Worm (Caenorhabditis elegans) whole organism, mixed stage, embryonic: ENCODE data around the gene srh-92.

Source experiments
- M03D4.4 ChIP-seq: sonication (generic microtip); optimal IDR thresholded peaks from 2 replicates; lab custom pipeline; 2017; ENCODE audit warnings: mild to moderate bottlenecking, missing genetic modification characterization, missing compliant biosample characterization
- blmp-1 ChIP-seq: fragments of 150-350 bp; optimal IDR thresholded peaks from 2 replicates; lab custom pipeline; 2014; ENCODE audit warnings: missing biosample characterization, missing genetic modification characterization
- ceh-39 ChIP-seq: fragments of 150-350 bp; optimal IDR thresholded peaks from 2 replicates; lab custom pipeline; 2014; ENCODE audit warnings: missing biosample characterization, missing genetic modification characterization
- ceh-43 ChIP-seq: fragments of 200-800 bp; sonication (Bioruptor generic); optimal IDR thresholded peaks from 2 replicates; lab custom pipeline; 2018; ENCODE audit warnings: mild to moderate bottlenecking, missing genetic modification characterization, moderate library complexity, missing compliant biosample characterization
- ceh-83 ChIP-seq: fragments of 200-800 bp; sonication (Bioruptor generic); optimal IDR thresholded peaks from 2 replicates; lab custom pipeline; 2018; ENCODE audit warnings: mild to moderate bottlenecking, missing genetic modification characterization, missing compliant biosample characterization
- elt-1 ChIP-seq: sonication (generic microtip); optimal IDR thresholded peaks from 2 replicates; lab custom pipeline; 2017; ENCODE audit warnings: missing genetic modification characterization, mild to moderate bottlenecking, missing compliant biosample characterization, antibody characterized with exemption, moderate library complexity, borderline replicate concordance; ENCODE audit not compliant: insufficient read depth
- flh-1 ChIP-seq: fragments of 200-800 bp; sonication (Bioruptor generic); optimal IDR thresholded peaks from 2 replicates; lab custom pipeline; 2018; ENCODE audit warnings: mild to moderate bottlenecking, missing genetic modification characterization, moderate library complexity, missing compliant biosample characterization
- hlh-1 ChIP-seq: fragments of 150-350 bp; optimal IDR thresholded peaks from 2 replicates; lab custom pipeline; 2014; ENCODE audit warnings: missing biosample characterization, missing genetic modification reagents, missing genetic modification characterization
- lin-13 ChIP-seq: fragments of 150-350 bp; optimal IDR thresholded peaks from 2 replicates; lab custom pipeline; 2014; ENCODE audit warnings: missing biosample characterization, missing genetic modification characterization
- lin-32 ChIP-seq: fragments of 200-800 bp; sonication (Bioruptor generic); optimal IDR thresholded peaks from 2 replicates; lab custom pipeline; 2018; ENCODE audit warnings: mild to moderate bottlenecking, missing genetic modification characterization, missing compliant biosample characterization
- lsy-2 ChIP-seq: fragments of 150-350 bp; optimal IDR thresholded peaks from 2 replicates; lab custom pipeline; 2014; ENCODE audit warnings: missing biosample characterization, missing genetic modification characterization
- mab-5 ChIP-seq: fragments of 150-350 bp; optimal IDR thresholded peaks from 2 replicates; lab custom pipeline; 2014; ENCODE audit warnings: missing biosample characterization, missing genetic modification characterization
- mep-1 ChIP-seq: fragments of 150-350 bp; optimal IDR thresholded peaks from 2 replicates; lab custom pipeline; 2017; ENCODE audit warnings: missing biosample characterization, missing genetic modification reagents, missing genetic modification characterization, inconsistent platforms
- mls-2 ChIP-seq: sonication (generic microtip); optimal IDR thresholded peaks from 2 replicates; lab custom pipeline; 2016; ENCODE audit warnings: mild to moderate bottlenecking, missing genetic modification characterization, moderate library complexity, missing compliant biosample characterization
- nhr-12 ChIP-seq: fragments of 150-350 bp; optimal IDR thresholded peaks from 2 replicates; lab custom pipeline; 2014; ENCODE audit warnings: missing biosample characterization, missing genetic modification characterization
- nhr-237 ChIP-seq: fragments of 150-350 bp; optimal IDR thresholded peaks from 2 replicates; lab custom pipeline; 2014; ENCODE audit warnings: missing biosample characterization, missing genetic modification characterization
- nhr-28 ChIP-seq: fragments of 150-350 bp; optimal IDR thresholded peaks from 2 replicates; lab custom pipeline; 2014; ENCODE audit warnings: missing biosample characterization, missing genetic modification characterization
- nhr-76 ChIP-seq: sonication (generic microtip); optimal IDR thresholded peaks from 2 replicates; lab custom pipeline; 2017; ENCODE audit warnings: missing biosample characterization, missing genetic modification characterization
- pha-4 ChIP-seq: fragments of 150-350 bp; optimal IDR thresholded peaks from 2 replicates; lab custom pipeline; 2018; ENCODE audit warnings: missing biosample characterization, missing genetic modification reagents, missing genetic modification characterization
- sem-2 ChIP-seq: fragments of 200-800 bp; sonication (Bioruptor generic); optimal IDR thresholded peaks from 2 replicates; lab custom pipeline; 2018; ENCODE audit warnings: mild to moderate bottlenecking, missing genetic modification characterization, missing compliant biosample characterization
- snpc-4 ChIP-seq: fragments of 150-350 bp; optimal IDR thresholded peaks from 2 replicates; lab custom pipeline; 2014; ENCODE audit warnings: missing biosample characterization, missing genetic modification characterization
- sptf-1 ChIP-seq: sonication (generic microtip); optimal IDR thresholded peaks from 2 replicates; lab custom pipeline; 2017; ENCODE audit warnings: mild to moderate bottlenecking, missing genetic modification characterization, moderate library complexity, missing compliant biosample characterization
- tbx-8 ChIP-seq: fragments of 200-800 bp; sonication (Bioruptor generic); optimal IDR thresholded peaks from 2 replicates; lab custom pipeline; 2018; ENCODE audit warnings: mild to moderate bottlenecking, missing genetic modification characterization, moderate library complexity, missing compliant biosample characterization
- unc-120 ChIP-seq: sonication (generic microtip); optimal IDR thresholded peaks from 2 replicates; lab custom pipeline; 2017; ENCODE audit warnings: missing genetic modification characterization, missing compliant biosample characterization; ENCODE audit not compliant: poor library complexity, severe bottlenecking
- unc-39 ChIP-seq: fragments of 150-350 bp; optimal IDR thresholded peaks from 2 replicates; lab custom pipeline; 2014; ENCODE audit warnings: missing biosample characterization, missing genetic modification characterization
- unc-62 ChIP-seq: fragments of 150-350 bp; optimal IDR thresholded peaks from 2 replicates; lab custom pipeline; 2014; ENCODE audit warnings: missing biosample characterization, missing genetic modification reagents, missing genetic modification characterization
- zip-8 ChIP-seq: fragments of 150-350 bp; optimal IDR thresholded peaks from 2 replicates; lab custom pipeline; 2014; ENCODE audit warnings: missing biosample characterization, missing genetic modification characterization
- ztf-11 ChIP-seq: fragments of 150-350 bp; optimal IDR thresholded peaks from 2 replicates; lab custom pipeline; 2014; ENCODE audit warnings: missing biosample characterization, missing genetic modification characterization

Gene srh-92

DNA sequence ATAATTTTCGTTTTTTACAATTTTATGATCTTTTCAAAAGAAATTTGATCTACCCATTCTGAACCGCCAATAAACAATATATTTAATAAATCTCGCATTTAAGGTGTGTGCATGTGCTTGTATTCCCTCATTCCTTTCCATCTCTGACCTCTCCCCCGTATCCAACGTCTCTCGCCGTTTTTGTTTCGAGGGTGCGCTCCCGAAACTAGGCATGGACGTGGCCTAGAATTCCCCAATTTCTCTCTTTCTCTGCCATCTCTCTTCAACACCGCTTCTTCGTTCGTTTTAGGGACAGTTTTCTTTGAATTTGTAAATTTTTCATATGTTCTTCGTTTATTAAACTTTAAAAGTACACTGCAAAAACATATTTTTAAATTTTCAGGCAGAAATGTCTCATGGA, 4.7 kb upstream of the srh-92 start, which contains the start of gene F25E5.1:
Gene F25E5.1, plus strand, starts transcription at position 376 of the 400 bp plus-strand sequence.
- TF ChIP-seq unc-120 (peak; percentile 98), lsy-2 (tag; lab: Kevin White, UChicago) (peak; percentile 58), mep-1 (tag; lab: Kevin White, UChicago) (peak; percentile 59), nhr-237 (tag; lab: Kevin White, UChicago) (peak; percentile 31), lin-13 (tag; lab: Kevin White, UChicago) (peak; percentile 54), M03D4.4 (tag; lab: Kevin White, UChicago) (peak; percentile 37), sptf-1 (tag; lab: Kevin White, UChicago) (peak; percentile 45), ceh-43 (GFP tag; lab: Kevin White, UChicago) (no peak), pha-4 (tag; lab: Kevin White, UChicago) (peak; percentile 44), zip-8 (tag; lab: Kevin White, UChicago) (no peak)

DNA sequence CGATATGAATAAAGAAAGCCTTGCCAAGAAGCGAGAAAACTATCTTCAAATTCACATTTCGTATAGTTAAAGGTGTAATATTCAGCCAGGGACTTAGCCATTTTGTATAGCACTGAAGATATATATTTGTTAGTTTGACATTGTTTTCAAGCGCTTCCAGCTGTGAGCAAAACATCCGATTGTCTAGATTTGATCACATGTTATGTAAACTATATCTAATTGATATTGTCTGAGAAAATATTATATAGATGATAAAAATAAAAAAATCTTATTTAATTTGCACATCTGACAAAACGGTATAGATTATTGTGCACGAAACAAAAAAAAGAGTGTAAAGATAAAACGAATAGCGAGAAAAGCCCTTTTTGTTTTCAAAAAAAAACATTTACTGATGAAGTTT, 3.9 kb upstream of the srh-92 start, which contains the start of gene srh-89:
Gene srh-89, minus strand, starts transcription at position 101 of the 400 bp plus-strand sequence.
- TF ChIP-seq flh-1 (GFP tag; lab: Kevin White, UChicago) (no peak), mep-1 (tag; lab: Kevin White, UChicago) (no peak), ztf-11 (tag; lab: Kevin White, UChicago) (no peak), sem-2 (no peak), unc-120 (no peak), nhr-28 (no peak), lsy-2 (tag; lab: Kevin White, UChicago) (no peak), elt-1 (tag; lab: Kevin White, UChicago) (no peak), zip-8 (tag; lab: Kevin White, UChicago) (no peak), nhr-76 (no peak), tbx-8 (no peak), ceh-39 (tag; lab: Kevin White, UChicago) (no peak), unc-39 (tag; lab: Kevin White, UChicago) (no peak), ceh-83 (GFP tag; lab: Kevin White, UChicago) (no peak), hlh-1 (tag; lab: Kevin White, UChicago) (no peak), lin-32 (GFP tag; lab: Kevin White, UChicago) (no peak), mab-5 (tag; lab: Kevin White, UChicago) (no peak), unc-62 (no peak), M03D4.4 (tag; lab: Kevin White, UChicago) (no peak)

DNA sequence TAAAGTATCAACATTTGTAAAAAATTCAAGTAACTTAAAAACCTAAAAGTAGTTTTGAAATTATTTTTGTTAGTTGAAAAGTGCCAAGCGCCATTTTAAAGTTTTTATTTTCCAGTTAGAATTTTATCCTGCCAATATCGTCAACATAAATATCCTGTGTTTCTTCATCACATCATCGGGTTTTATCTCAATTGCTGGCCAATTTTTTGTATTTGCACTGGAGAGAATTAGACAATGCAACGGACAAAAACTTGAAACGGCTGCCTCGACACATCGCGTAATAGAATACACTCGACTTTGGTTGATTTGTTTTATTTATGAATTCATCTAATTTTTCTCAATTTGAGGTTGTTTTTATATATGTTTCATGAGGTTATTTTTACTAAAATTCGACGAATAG, 5.8 kb downstream of the srh-92 start, which contains the start of gene F25E5.2:
Gene F25E5.2, plus strand, starts transcription at position 301 of the 400 bp plus-strand sequence.
- no peak for TF ChIP-seq unc-120
- no peak for TF ChIP-seq lsy-2 (tag; lab: Kevin White, UChicago)
- TF ChIP-seq mep-1 (tag; lab: Kevin White, UChicago): no peak
- no peak for TF ChIP-seq ceh-83 (GFP tag; lab: Kevin White, UChicago)
- TF ChIP-seq zip-8 (tag; lab: Kevin White, UChicago): no peak
- TF ChIP-seq unc-62: no peak
- no peak for TF ChIP-seq sem-2
- no peak for TF ChIP-seq lin-32 (GFP tag; lab: Kevin White, UChicago)
- TF ChIP-seq blmp-1 (tag; lab: Kevin White, UChicago): no peak

DNA sequence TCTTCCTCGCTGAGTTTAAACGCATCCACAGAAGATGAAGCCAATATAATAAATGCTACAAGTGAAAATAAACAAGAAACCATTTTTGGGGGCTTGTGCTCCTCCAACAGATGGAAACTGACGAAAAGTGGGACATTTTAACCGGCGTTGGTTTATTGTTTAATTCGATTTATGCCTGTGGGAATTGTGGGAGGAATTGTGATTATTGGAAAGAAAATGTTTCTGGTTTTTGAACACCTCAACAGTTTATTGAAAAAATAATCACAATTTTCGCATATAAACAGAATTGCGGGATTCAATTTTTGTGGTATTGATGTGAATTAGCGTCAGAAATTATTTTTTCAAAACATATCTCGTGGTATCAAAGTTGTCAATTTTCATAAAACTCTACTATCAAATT, 6.6 kb downstream of the srh-92 start, which contains the start of gene try-8:
Gene try-8, minus strand, starts transcription at position 101 of the 400 bp plus-strand sequence.
- TF ChIP-seq nhr-76: no peak
- TF ChIP-seq, all 35 proteins: peak for 0

DNA sequence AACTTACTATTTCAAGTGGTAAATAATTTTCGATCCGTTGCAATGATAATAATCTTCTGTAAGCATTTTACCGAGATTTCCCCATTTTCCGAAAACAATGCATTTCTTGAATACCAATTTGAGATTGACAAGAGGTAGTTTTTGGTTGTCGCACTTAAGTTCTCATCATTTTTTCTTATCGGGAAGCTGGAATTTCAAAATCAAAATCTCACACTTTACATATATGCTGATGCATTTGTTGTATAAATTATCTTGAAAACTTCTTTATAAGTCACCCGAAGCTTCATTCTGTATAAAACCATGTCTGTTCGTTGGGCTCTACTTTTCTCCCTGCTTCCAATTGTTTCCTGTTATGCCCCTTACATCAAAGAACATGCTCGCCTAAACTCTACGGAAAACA, 9.4 kb downstream of the srh-92 start, which contains the start of gene try-11:
Gene try-11, plus strand, starts transcription at position 301 of the 400 bp plus-strand sequence.
- TF ChIP-seq blmp-1 (tag; lab: Kevin White, UChicago): no peak
- no peak for TF ChIP-seq elt-1 (tag; lab: Kevin White, UChicago)
- TF ChIP-seq mep-1 (tag; lab: Kevin White, UChicago): no peak
- TF ChIP-seq nhr-237 (tag; lab: Kevin White, UChicago): no peak
- no peak for TF ChIP-seq sem-2
- no peak for TF ChIP-seq zip-8 (tag; lab: Kevin White, UChicago)
- TF ChIP-seq ceh-83 (GFP tag; lab: Kevin White, UChicago): no peak
- no peak for TF ChIP-seq nhr-12 (tag; lab: Kevin White, UChicago)
- TF ChIP-seq pha-4 (tag; lab: Kevin White, UChicago): no peak

DNA sequence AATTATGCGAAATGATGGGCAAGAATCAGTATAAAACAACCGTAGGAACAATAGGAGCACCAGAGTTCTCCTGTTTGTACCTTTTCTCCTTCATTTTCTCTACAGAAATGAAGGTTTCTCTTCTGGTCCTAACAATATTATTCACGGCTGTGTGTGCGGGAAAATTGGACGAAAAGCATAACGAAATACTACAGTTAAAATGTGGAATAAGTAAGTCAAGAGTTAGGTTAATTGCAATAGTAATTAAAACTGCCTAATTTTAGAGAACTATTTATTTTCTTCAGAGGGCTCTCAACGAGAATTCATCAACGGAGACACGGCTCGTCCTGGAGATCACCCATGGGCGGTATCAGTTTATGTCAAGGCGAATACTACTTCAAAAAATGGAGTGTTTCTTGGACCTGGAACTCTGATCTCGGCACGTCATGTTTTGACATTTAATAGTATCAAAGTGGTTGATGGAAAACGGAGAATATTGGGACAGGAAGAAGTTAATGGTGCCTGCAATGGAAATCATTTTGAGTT, 11.4 kb downstream of the srh-92 start, which contains the start of gene try-12:
Gene try-12, plus strand, starts transcription at position 51 of the 525 bp plus-strand sequence.
- TF ChIP-seq flh-1 (GFP tag; lab: Kevin White, UChicago) (no peak), nhr-237 (tag; lab: Kevin White, UChicago) (no peak), mls-2 (tag; lab: Kevin White, UChicago) (no peak), pha-4 (tag; lab: Kevin White, UChicago) (no peak), nhr-28 (no peak), unc-120 (no peak), snpc-4 (no peak), ceh-39 (tag; lab: Kevin White, UChicago) (no peak)
- TF ChIP-seq, all 35 proteins: peak for 0
